Worm (Caenorhabditis elegans): ENCODE measurements around the gene dlat-2.

The dlat-2 gene

ce11 chrIV:17380061-17380680, at the start of gene dlat-2, which contains the start of gene C30H6.9:
dlat-2 (plus strand) TSS chrIV:17380626.
C30H6.9 (minus strand) TSS chrIV:17380170.
- TF ChIP-seq dve-1 (tag; optimal IDR thresholded peaks at IDR 0.05; ENCODE audit: insufficient read depth) (peak; percentile 17), nhr-28 (tag; optimal IDR thresholded peaks at IDR 0.05) (peak; percentile 28), mes-2 (tag; optimal IDR thresholded peaks at IDR 0.05; ENCODE audit: poor library complexity, severe bottlenecking) (peak; percentile 24), pha-4 (GFP tag; IDR thresholded peaks at IDR 0.05) (no peak), pha-4 (tag; optimal IDR thresholded peaks at IDR 0.05) (peak; percentile 40), dpl-1 (GFP tag; optimal IDR thresholded peaks at IDR 0.05) (peak; percentile 50), daf-16 (GFP tag; optimal IDR thresholded peaks at IDR 0.05) (no peak), daf-16 (tag; optimal IDR thresholded peaks at IDR 0.05) (peak; percentile 48), snpc-1.2 (GFP tag; IDR thresholded peaks at IDR 0.05) (peak; percentile 71), lin-38 (GFP tag; IDR thresholded peaks at IDR 0.05) (peak; percentile 85), ZK337.2 (GFP tag; IDR thresholded peaks at IDR 0.05) (no peak), hmg-1.1 (GFP tag; IDR thresholded peaks at IDR 0.05) (no peak), lsy-2 (tag; optimal IDR thresholded peaks at IDR 0.05) (peak in 1 of 2 experiments; percentile 43), zag-1 (tag; optimal IDR thresholded peaks at IDR 0.05) (no peak)

- TF ChIP-seq fos-1 (tag; optimal IDR thresholded peaks at IDR 0.05) (no peak), lin-38 (GFP tag; IDR thresholded peaks at IDR 0.05) (peak; percentile 72), daf-16 (GFP tag; optimal IDR thresholded peaks at IDR 0.05) (no peak), daf-16 (tag; optimal IDR thresholded peaks at IDR 0.05) (peak; percentile 1), snpc-1.2 (GFP tag; IDR thresholded peaks at IDR 0.05) (peak; percentile 61; the same call in 1 of the 2 replicates), lsy-2 (tag; optimal IDR thresholded peaks at IDR 0.05) (peak in 1 of 2 experiments; percentile 42), nhr-10 (tag; optimal IDR thresholded peaks at IDR 0.05) (no peak), mes-2 (tag; optimal IDR thresholded peaks at IDR 0.05; ENCODE audit: poor library complexity, severe bottlenecking) (peak; percentile 28)
These were observed 49.3 kb upstream of the dlat-2 start, which contains the start of gene C49C3.6 for ce11 chrIV:17331100-17331577. C49C3.6 (plus strand) TSS chrIV:17331527.

ce11 chrIV:17332261-17332660, 48.2 kb upstream of the dlat-2 start, which contains the start of gene C49C3.7:
C49C3.7 (plus strand) TSS chrIV:17332561.
- TF ChIP-seq lin-39 (tag; optimal IDR thresholded peaks at IDR 0.05) (no peak), aha-1 (tag) (peak; percentile 86), zag-1 (tag; optimal IDR thresholded peaks at IDR 0.05) (no peak)

ce11 chrIV:17333542-17334281, 46.7 kb upstream of the dlat-2 start, which contains the start of gene C49C3.15:
C49C3.15 (plus strand) TSS chrIV:17334231.
- TF ChIP-seq dve-1 (tag; optimal IDR thresholded peaks at IDR 0.05; ENCODE audit: insufficient read depth) (peak; percentile 45), nhr-10 (tag; optimal IDR thresholded peaks at IDR 0.05) (no peak), nhr-28 (tag; optimal IDR thresholded peaks at IDR 0.05) (peak; percentile 21), aly-2 (tag; optimal IDR thresholded peaks at IDR 0.05) (no peak), spr-3 (GFP tag; optimal IDR thresholded peaks at IDR 0.05) (no peak), hlh-30 (tag; optimal IDR thresholded peaks at IDR 0.05; ENCODE audit: insufficient read depth) (peak; percentile 96), mdl-1 (tag; optimal IDR thresholded peaks at IDR 0.05) (peak in 1 of 2 experiments; percentile 10), nhr-41 (GFP tag; IDR thresholded peaks at IDR 0.05) (no peak), ceh-32 (tag; optimal IDR thresholded peaks at IDR 0.05; ENCODE audit: poor library complexity) (no peak), hlh-11 (tag; optimal IDR thresholded peaks at IDR 0.05) (peak; percentile 28), F26F4.8 (GFP tag; conservative IDR thresholded peaks at IDR 0.05) (no peak), ZK337.2 (GFP tag; IDR thresholded peaks at IDR 0.05) (no peak), hif-1 (tag; optimal IDR thresholded peaks at IDR 0.05) (peak in 1 of 2 experiments; percentile 83), egl-27 (tag; optimal IDR thresholded peaks at IDR 0.05) (no peak), lsy-2 (tag; optimal IDR thresholded peaks at IDR 0.05) (peak in 1 of 2 experiments; percentile 54), nhr-42 (GFP tag; IDR thresholded peaks at IDR 0.05) (no peak), mep-1 (tag; optimal IDR thresholded peaks at IDR 0.05) (peak; percentile 42), mes-2 (tag; optimal IDR thresholded peaks at IDR 0.05; ENCODE audit: poor library complexity, severe bottlenecking) (peak; percentile 47), hmg-1.1 (GFP tag; IDR thresholded peaks at IDR 0.05) (0 out of 2 replicates have a peak, but pooled peaks have one; percentile 8), lin-38 (GFP tag; IDR thresholded peaks at IDR 0.05) (peak; percentile 48; the same call in 1 of the 2 replicates), unc-62 (GFP tag; optimal IDR thresholded peaks at IDR 0.05 in 1 of 2) (peak in 1 of 2 experiments; percentile 80), unc-62 (tag; optimal IDR thresholded peaks at IDR 0.05) (no peak), rbr-2 (tag; optimal IDR thresholded peaks at IDR 0.05) (peak; percentile 10), daf-16 (GFP tag; optimal IDR thresholded peaks at IDR 0.05) (no peak), daf-16 (tag; optimal IDR thresholded peaks at IDR 0.05) (peak; percentile 23), php-3 (GFP tag; IDR thresholded peaks at IDR 0.05) (no peak), egl-43 (GFP tag; IDR thresholded peaks at IDR 0.05) (no peak), ceh-82 (tag; optimal IDR thresholded peaks at IDR 0.05) (no peak), pha-4 (GFP tag; IDR thresholded peaks at IDR 0.05) (no peak), pha-4 (tag; optimal IDR thresholded peaks at IDR 0.05) (no peak), jun-1 (tag; optimal IDR thresholded peaks at IDR 0.05) (no peak)
